Fruit fly (Drosophila melanogaster) whole organism, embryonic: Measurements from ENCODE around the gene CG3408.

Experiments
- CG11085 ChIP-seq: fragments of 200-800 bp; sonication (Bioruptor generic); IDR thresholded peaks from 2 replicates; pipeline ENCODE4 v1.3.6; 2022; ENCODE audit warnings: missing biosample characterization, missing genetic modification characterization
- CG11723 ChIP-seq: fragments of 200-800 bp; sonication (Bioruptor generic); optimal IDR thresholded peaks from 2 replicates; lab custom pipeline; 2017; ENCODE audit warnings: missing biosample characterization, mild to moderate bottlenecking, missing genetic modification characterization
- CG12391 ChIP-seq: fragments of 200-800 bp; sonication (Bioruptor generic); optimal IDR thresholded peaks from 3 replicates; lab custom pipeline; 2018; ENCODE audit warnings: missing biosample characterization, mild to moderate bottlenecking, missing genetic modification characterization, moderate library complexity
- CG13624 ChIP-seq: fragments of 200-800 bp; sonication (Bioruptor generic); optimal IDR thresholded peaks from 2 replicates; lab custom pipeline; 2016; ENCODE audit warnings: missing biosample characterization, missing genetic modification characterization
- CG14441 ChIP-seq: fragments of 200-800 bp; sonication (Bioruptor generic); IDR thresholded peaks from 2 replicates; pipeline ENCODE4 v1.3.6; 2022; ENCODE audit warnings: missing biosample characterization, missing genetic modification characterization
- CG16779 ChIP-seq: fragments of 200-800 bp; sonication (Bioruptor generic); IDR thresholded peaks from 2 replicates; pipeline ENCODE4 v1.3.6; 2022; ENCODE audit warnings: missing biosample characterization, missing genetic modification characterization
- CG1832 ChIP-seq: fragments of 200-800 bp; sonication (Bioruptor generic); optimal IDR thresholded peaks from 2 replicates; lab custom pipeline; 2017; ENCODE audit warnings: missing biosample characterization, mild to moderate bottlenecking, missing genetic modification characterization, inconsistent platforms
- CG2678 ChIP-seq: fragments of 200-800 bp; sonication (Bioruptor generic); optimal IDR thresholded peaks from 3 replicates; lab custom pipeline; 2019; ENCODE audit warnings: missing biosample characterization, mild to moderate bottlenecking, missing genetic modification characterization, moderate library complexity
- CG32772 ChIP-seq: fragments of 200-800 bp; sonication (Bioruptor generic); IDR thresholded peaks from 2 replicates; pipeline ENCODE4 v1.3.6; 2022; ENCODE audit warnings: missing biosample characterization, missing genetic modification characterization
- CG34422 ChIP-seq: fragments of 200-800 bp; sonication (Bioruptor generic); IDR thresholded peaks from 3 replicates; pipeline ENCODE4 v1.3.6; 2022; ENCODE audit warnings: missing biosample characterization, missing genetic modification characterization
- CG4328 ChIP-seq: fragments of 200-800 bp; sonication (Bioruptor generic); optimal IDR thresholded peaks from 3 replicates; lab custom pipeline; 2017; ENCODE audit warnings: missing biosample characterization, missing genetic modification reagents, missing genetic modification characterization
- CG4707 ChIP-seq: fragments of 200-800 bp; sonication (Bioruptor generic); optimal IDR thresholded peaks from 2 replicates; lab custom pipeline; 2018; ENCODE audit warnings: missing biosample characterization, mild to moderate bottlenecking, missing genetic modification characterization, moderate library complexity
- CG4854 ChIP-seq: fragments of 200-800 bp; sonication (Bioruptor generic); optimal IDR thresholded peaks from 2 replicates; lab custom pipeline; 2016; ENCODE audit warnings: missing biosample characterization, missing genetic modification characterization, inconsistent platforms
- CG6175 ChIP-seq: fragments of 200-800 bp; sonication (Bioruptor generic); IDR thresholded peaks from 3 replicates; pipeline ENCODE4 v1.3.6; 2022; ENCODE audit warnings: missing biosample characterization, missing genetic modification characterization
- CG6254 ChIP-seq: fragments of 200-800 bp; sonication (Bioruptor generic); optimal IDR thresholded peaks from 3 replicates; lab custom pipeline; 2017; ENCODE audit warnings: mild to moderate bottlenecking, missing biosample characterization, missing genetic modification reagents, missing genetic modification characterization
- CG6791 ChIP-seq: fragments of 200-800 bp; sonication (Bioruptor generic); IDR thresholded peaks from 3 replicates; pipeline ENCODE4 v1.3.6; 2022; ENCODE audit warnings: missing biosample characterization, missing genetic modification characterization; ENCODE audit not compliant: partially characterized antibody
- CG8924 ChIP-seq: fragments of 200-800 bp; optimal IDR thresholded peaks from 3 replicates; lab custom pipeline; 2019; ENCODE audit warnings: missing biosample characterization, mild to moderate bottlenecking, missing genetic modification characterization, moderate library complexity
- CG9817 ChIP-seq: fragments of 200-800 bp; sonication (Bioruptor generic); optimal IDR thresholded peaks from 2 replicates; lab custom pipeline; 2018; ENCODE audit warnings: missing biosample characterization, mild to moderate bottlenecking, missing genetic modification characterization, moderate library complexity
- CG9876 ChIP-seq: fragments of 200-800 bp; sonication (Bioruptor generic); optimal IDR thresholded peaks from 2 replicates; lab custom pipeline; 2016; ENCODE audit warnings: missing biosample characterization, missing genetic modification characterization
- Dip2 ChIP-seq: fragments of 200-800 bp; sonication (Bioruptor generic); IDR thresholded peaks from 2 replicates; pipeline ENCODE4 v1.3.6; 2022; ENCODE audit warnings: missing biosample characterization, missing genetic modification characterization
- GATAe ChIP-seq: fragments of 200-800 bp; sonication (Bioruptor generic); conservative IDR thresholded peaks from 2 replicates; pipeline ENCODE4 v1.3.6; 2022; ENCODE audit warnings: missing biosample characterization, missing genetic modification characterization
- H15 ChIP-seq: fragments of 200-800 bp; sonication (Bioruptor generic); IDR thresholded peaks from 3 replicates; pipeline ENCODE4 v1.3.6; 2022; ENCODE audit warnings: missing biosample characterization, missing genetic modification characterization
- HLHmδ ChIP-seq: fragments of 200-800 bp; sonication (Bioruptor generic); optimal IDR thresholded peaks from 2 replicates; lab custom pipeline; 2018; ENCODE audit warnings: missing biosample characterization, mild to moderate bottlenecking, missing genetic modification characterization, moderate library complexity
- Hey ChIP-seq: fragments of 200-800 bp; sonication (Bioruptor generic); optimal IDR thresholded peaks from 3 replicates; lab custom pipeline; 2018; ENCODE audit warnings: missing biosample characterization, mild to moderate bottlenecking, missing genetic modification characterization
- MTF-1 ChIP-seq: fragments of 200-800 bp; sonication (Bioruptor generic); optimal IDR thresholded peaks from 2 replicates; lab custom pipeline; 2018; ENCODE audit warnings: missing biosample characterization, mild to moderate bottlenecking, missing genetic modification characterization, borderline replicate concordance
- Nf-YA ChIP-seq: fragments of 200-800 bp; sonication (Bioruptor generic); IDR thresholded peaks from 2 replicates; pipeline ENCODE4 v1.3.6; 2022; ENCODE audit warnings: missing biosample characterization, missing genetic modification characterization
- Six4 ChIP-seq: fragments of 200-800 bp; sonication (Bioruptor generic); optimal IDR thresholded peaks from 2 replicates; lab custom pipeline; 2016; ENCODE audit warnings: missing biosample characterization, missing genetic modification characterization
- al ChIP-seq: fragments of 200-800 bp; sonication (Bioruptor generic); IDR thresholded peaks from 2 replicates; pipeline ENCODE4 v1.3.6; 2022; ENCODE audit warnings: missing biosample characterization, missing genetic modification characterization
- ash1 ChIP-seq: fragments of 200-800 bp; sonication (Bioruptor generic); optimal IDR thresholded peaks from 2 replicates; lab custom pipeline; 2018; ENCODE audit warnings: missing biosample characterization, mild to moderate bottlenecking, missing genetic modification characterization
- bigmax ChIP-seq: fragments of 200-800 bp; sonication (Bioruptor generic); optimal IDR thresholded peaks from 2 replicates; lab custom pipeline; 2018; ENCODE audit warnings: missing biosample characterization, mild to moderate bottlenecking, missing genetic modification characterization
- cg ChIP-seq: fragments of 200-800 bp; sonication (Bioruptor generic); optimal IDR thresholded peaks from 3 replicates; lab custom pipeline; 2019; ENCODE audit warnings: missing biosample characterization, mild to moderate bottlenecking, missing genetic modification characterization, moderate library complexity
- cwo ChIP-seq: fragments of 200-800 bp; sonication (Bioruptor generic); optimal IDR thresholded peaks from 3 replicates; lab custom pipeline; 2017; ENCODE audit warnings: missing biosample characterization, missing genetic modification characterization, mild to moderate bottlenecking, moderate library complexity, missing genetic modification reagents
- danr ChIP-seq: fragments of 200-800 bp; sonication (Bioruptor generic); IDR thresholded peaks from 2 replicates; pipeline ENCODE4 v1.3.6; 2022; ENCODE audit warnings: missing biosample characterization, missing genetic modification characterization
- dysf ChIP-seq: fragments of 200-800 bp; sonication (Bioruptor generic); IDR thresholded peaks from 3 replicates; pipeline ENCODE4 v1.3.6; 2022; ENCODE audit warnings: missing biosample characterization, missing genetic modification characterization
- esg ChIP-seq: fragments of 200-800 bp; sonication (Bioruptor generic); conservative IDR thresholded peaks from 2 replicates; pipeline ENCODE4 v1.3.6; 2022; ENCODE audit warnings: missing biosample characterization, missing genetic modification characterization
- fru ChIP-seq: fragments of >200 bp; optimal IDR thresholded peaks from 2 replicates; lab custom pipeline; 2017
- grau ChIP-seq: fragments of 200-800 bp; optimal IDR thresholded peaks from 3 replicates; lab custom pipeline; 2019; ENCODE audit warnings: missing biosample characterization, mild to moderate bottlenecking, missing genetic modification characterization, moderate library complexity
- lov ChIP-seq, 2 experiments: fragments of 200-800 bp in 1 of 2; fragments of >200 bp in 1 of 2; sonication (Bioruptor generic) in 1 of 2; IDR thresholded peaks in 1 of 2; optimal IDR thresholded peaks in 1 of 2; 2 replicates in 1 of 2; 3 replicates in 1 of 2; pipeline versions ENCODE4 v1.3.6 to Lab custom; 2017 to 2022; ENCODE audit warnings: missing biosample characterization in 1 of 2, missing genetic modification characterization in 1 of 2
- luna ChIP-seq: fragments of 200-800 bp; sonication (Bioruptor generic); optimal IDR thresholded peaks from 2 replicates; lab custom pipeline; 2016; ENCODE audit warnings: missing biosample characterization, missing genetic modification characterization
- maf-S ChIP-seq: fragments of 200-800 bp; sonication (Bioruptor generic); optimal IDR thresholded peaks from 2 replicates; lab custom pipeline; 2016; ENCODE audit warnings: missing biosample characterization, missing genetic modification characterization
- run ChIP-seq: fragments of 200-800 bp; sonication (Bioruptor generic); optimal IDR thresholded peaks from 3 replicates; lab custom pipeline; 2018; ENCODE audit warnings: missing biosample characterization, mild to moderate bottlenecking, missing genetic modification characterization
- schlank ChIP-seq: fragments of 200-800 bp; sonication (Bioruptor generic); optimal IDR thresholded peaks from 2 replicates; lab custom pipeline; 2018; ENCODE audit warnings: missing biosample characterization, mild to moderate bottlenecking, missing genetic modification characterization
- shn ChIP-seq: fragments of 200-800 bp; sonication (Bioruptor generic); optimal IDR thresholded peaks from 3 replicates; lab custom pipeline; 2016; ENCODE audit warnings: missing biosample characterization, missing genetic modification characterization
- sim ChIP-seq: fragments of 200-800 bp; sonication (Bioruptor generic); IDR thresholded peaks from 2 replicates; pipeline ENCODE4 v1.3.6; 2022; ENCODE audit warnings: missing biosample characterization, missing genetic modification characterization
- slbo ChIP-seq: fragments of 200-800 bp; sonication (Bioruptor generic); IDR thresholded peaks from 2 replicates; pipeline ENCODE4 v1.3.6; 2022; ENCODE audit warnings: missing biosample characterization, missing genetic modification characterization
- slou ChIP-seq: fragments of 200-800 bp; sonication (Bioruptor generic); optimal IDR thresholded peaks from 3 replicates; lab custom pipeline; 2016; ENCODE audit warnings: missing biosample characterization, missing genetic modification characterization
- slp2 ChIP-seq: fragments of 200-800 bp; sonication (Bioruptor generic); optimal IDR thresholded peaks from 2 replicates; lab custom pipeline; 2016; ENCODE audit warnings: missing biosample characterization, missing genetic modification characterization
- tap ChIP-seq: fragments of 200-800 bp; optimal IDR thresholded peaks from 3 replicates; lab custom pipeline; 2019; ENCODE audit warnings: missing biosample characterization, mild to moderate bottlenecking, missing genetic modification characterization, moderate library complexity
- trem ChIP-seq: fragments of 200-800 bp; optimal IDR thresholded peaks from 3 replicates; lab custom pipeline; 2019; ENCODE audit warnings: missing biosample characterization, mild to moderate bottlenecking, missing genetic modification characterization, moderate library complexity
- ttk ChIP-seq: fragments of 200-800 bp; sonication (Bioruptor generic); IDR thresholded peaks from 2 replicates; pipeline ENCODE4 v2.1.2; 2022; ENCODE audit warnings: missing biosample characterization, missing genetic modification characterization

Gene CG3408

DNA sequence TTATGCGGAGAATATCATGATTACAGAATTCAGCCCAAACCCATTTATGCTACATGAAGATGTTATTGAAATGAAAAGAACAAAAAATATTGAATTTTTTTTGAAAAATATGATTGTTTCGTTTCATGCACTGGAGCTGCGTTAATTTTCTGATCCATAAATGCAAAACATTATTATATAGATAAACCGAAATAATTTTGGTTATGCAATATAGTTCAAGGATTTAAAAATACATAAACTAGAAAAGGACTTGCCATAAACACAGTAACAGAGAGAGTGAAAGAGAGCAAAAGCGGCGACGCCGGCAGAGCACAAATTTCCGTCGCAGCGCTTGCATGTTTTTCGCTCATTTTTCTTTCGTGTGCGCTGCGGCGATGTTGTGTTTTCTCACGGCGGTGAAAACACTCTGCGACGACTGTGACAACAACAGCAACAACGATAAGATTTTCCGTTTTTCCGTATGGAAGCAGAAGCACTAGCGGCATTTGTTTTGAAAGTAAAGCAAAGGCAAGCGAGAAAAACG lies 47.1 kb downstream of the CG3408 start (continued):
- peak; percentile 79 for TF ChIP-seq CG9817 (tag; lab: Kevin White, UChicago)
- peak; percentile 82 for TF ChIP-seq MTF-1 (GFP tag; lab: Kevin White, UChicago)
- TF ChIP-seq CG6175 (GFP tag; lab: Robert Waterston, UW) = no peak
- TF ChIP-seq dysf = peak; percentile 82
- peak; percentile 72 for TF ChIP-seq schlank (tag; lab: Kevin White, UChicago)
- TF ChIP-seq CG11723 (GFP tag; lab: Kevin White, UChicago) = peak; percentile 81
- TF ChIP-seq cg (GFP tag; lab: Kevin White, UChicago) = no peak
- TF ChIP-seq bigmax (GFP tag; lab: Kevin White, UChicago) = no peak
- TF ChIP-seq CG6254 (GFP tag; lab: Kevin White, UChicago) = peak; percentile 88
- TF ChIP-seq CG34422 = no peak; the same call in 1 of the 3 replicates
- peak; percentile 45; the same call in 1 of the 2 replicates for TF ChIP-seq CG11085 (GFP tag; lab: Robert Waterston, UW)
- TF ChIP-seq cwo = peak; percentile 82
- peak; percentile 38; the same call in 1 of the 3 replicates for TF ChIP-seq CG6791 (GFP tag; lab: Robert Waterston, UW)
- peak; percentile 92 for TF ChIP-seq grau (tag; lab: Kevin White, UChicago)
- TF ChIP-seq esg (GFP tag; lab: Robert Waterston, UW) = peak; percentile 74
- peak; percentile 88 for TF ChIP-seq CG4328
- peak; percentile 53; the same call in 1 of the 2 replicates for TF ChIP-seq al (GFP tag; lab: Robert Waterston, UW)
- peak; percentile 63 for TF ChIP-seq CG13624 (GFP tag; lab: Kevin White, UChicago)
- TF ChIP-seq GATAe (GFP tag; lab: Robert Waterston, UW) = no peak
- peak; percentile 77 for TF ChIP-seq slp2 (GFP tag; lab: Kevin White, UChicago)
- peak; percentile 47 for TF ChIP-seq CG4707
- no peak for TF ChIP-seq lov (optimal IDR thresholded peaks at IDR 0.05; lab: Kevin White, UChicago)
- peak; percentile 47; the same call in 2 of the 3 replicates for TF ChIP-seq lov (GFP tag; IDR thresholded peaks at IDR 0.05; lab: Robert Waterston, UW)
- peak; percentile 96 for TF ChIP-seq CG12391 (tag; lab: Kevin White, UChicago)
- peak; percentile 36 for TF ChIP-seq luna (GFP tag; lab: Kevin White, UChicago)
- 0 out of 2 replicates have a peak, but pooled peaks have one; percentile 34 for TF ChIP-seq sim (GFP tag; lab: Robert Waterston, UW)
- TF ChIP-seq Dip2 (GFP tag; lab: Robert Waterston, UW) = no peak
- peak; percentile 86 for TF ChIP-seq tap (tag; lab: Kevin White, UChicago)
- peak; percentile 40; the same call in 1 of the 2 replicates for TF ChIP-seq CG32772 (GFP tag; lab: Robert Waterston, UW)
- TF ChIP-seq CG9876 (GFP tag; lab: Kevin White, UChicago) = no peak
- peak; percentile 42; the same call in 1 of the 2 replicates for TF ChIP-seq CG14441
- peak; percentile 77 for TF ChIP-seq Nf-YA (GFP tag; lab: Robert Waterston, UW)
- no peak for TF ChIP-seq CG1832 (GFP tag; lab: Kevin White, UChicago)
- no peak for TF ChIP-seq Hey (tag; lab: Kevin White, UChicago)
- peak; percentile 58; the same call in 1 of the 3 replicates for TF ChIP-seq H15
- TF ChIP-seq danr (GFP tag; lab: Robert Waterston, UW) = no peak
- TF ChIP-seq Six4 (GFP tag; lab: Kevin White, UChicago) = peak; percentile 86
- TF ChIP-seq slbo (GFP tag; lab: Robert Waterston, UW) = peak; percentile 70
- TF ChIP-seq ttk (GFP tag; lab: Robert Waterston, UW) = peak; percentile 29; the same call in 1 of the 2 replicates
- peak; percentile 89 for TF ChIP-seq run (tag; lab: Kevin White, UChicago)
- TF ChIP-seq fru (lab: Kevin White, UChicago) = no peak
- no peak for TF ChIP-seq HLHmδ
- no peak for TF ChIP-seq slou
- TF ChIP-seq ash1 (GFP tag; lab: Kevin White, UChicago) = peak; percentile 20
- TF ChIP-seq shn (GFP tag; lab: Kevin White, UChicago) = peak; percentile 69
- TF ChIP-seq CG8924 (tag; lab: Kevin White, UChicago) = peak; percentile 96
- TF ChIP-seq CG16779 (GFP tag; lab: Robert Waterston, UW) = no peak
- TF ChIP-seq trem (tag; lab: Kevin White, UChicago) = peak; percentile 91
- peak; percentile 84 for TF ChIP-seq maf-S
- TF ChIP-seq CG2678 (tag; lab: Kevin White, UChicago) = peak; percentile 96
- peak; percentile 81 for TF ChIP-seq CG4854 (GFP tag; lab: Kevin White, UChicago)
